Worm (Caenorhabditis elegans) whole organism, mixed stage, embryonic: Measurements from ENCODE around the gene fcd-2.

ENCODE experiments used
- M03D4.4 ChIP-seq: sonication (generic microtip); optimal IDR thresholded peaks from 2 replicates; lab custom pipeline; 2017; ENCODE audit warnings: mild to moderate bottlenecking, missing genetic modification characterization, missing compliant biosample characterization
- bed-3 ChIP-seq: fragments of 200-800 bp; sonication (Bioruptor generic); optimal IDR thresholded peaks from 3 replicates; lab custom pipeline; 2018; ENCODE audit warnings: mild to moderate bottlenecking, missing genetic modification characterization, moderate library complexity, missing compliant biosample characterization
- blmp-1 ChIP-seq: fragments of 150-350 bp; optimal IDR thresholded peaks from 2 replicates; lab custom pipeline; 2014; ENCODE audit warnings: missing biosample characterization, missing genetic modification characterization
- ceh-39 ChIP-seq: fragments of 150-350 bp; optimal IDR thresholded peaks from 2 replicates; lab custom pipeline; 2014; ENCODE audit warnings: missing biosample characterization, missing genetic modification characterization
- ceh-43 ChIP-seq: fragments of 200-800 bp; sonication (Bioruptor generic); optimal IDR thresholded peaks from 2 replicates; lab custom pipeline; 2018; ENCODE audit warnings: mild to moderate bottlenecking, missing genetic modification characterization, moderate library complexity, missing compliant biosample characterization
- ceh-83 ChIP-seq: fragments of 200-800 bp; sonication (Bioruptor generic); optimal IDR thresholded peaks from 2 replicates; lab custom pipeline; 2018; ENCODE audit warnings: mild to moderate bottlenecking, missing genetic modification characterization, missing compliant biosample characterization
- ces-1 ChIP-seq: fragments of 150-350 bp; optimal IDR thresholded peaks from 2 replicates; lab custom pipeline; 2014; ENCODE audit warnings: missing biosample characterization, missing genetic modification reagents, missing genetic modification characterization
- drap-1 ChIP-seq: fragments of 200-800 bp; sonication (Bioruptor generic); optimal IDR thresholded peaks from 3 replicates; lab custom pipeline; 2018; ENCODE audit warnings: mild to moderate bottlenecking, missing genetic modification characterization, missing compliant biosample characterization
- elt-1 ChIP-seq: sonication (generic microtip); optimal IDR thresholded peaks from 2 replicates; lab custom pipeline; 2017; ENCODE audit warnings: missing genetic modification characterization, mild to moderate bottlenecking, missing compliant biosample characterization, antibody characterized with exemption, moderate library complexity, borderline replicate concordance; ENCODE audit not compliant: insufficient read depth
- elt-3 ChIP-seq: fragments of 150-350 bp; optimal IDR thresholded peaks from 2 replicates; lab custom pipeline; 2014; ENCODE audit warnings: missing biosample characterization, missing genetic modification characterization
- flh-1 ChIP-seq: fragments of 200-800 bp; sonication (Bioruptor generic); optimal IDR thresholded peaks from 2 replicates; lab custom pipeline; 2018; ENCODE audit warnings: mild to moderate bottlenecking, missing genetic modification characterization, moderate library complexity, missing compliant biosample characterization
- ham-2 ChIP-seq: fragments of 200-800 bp; sonication (Bioruptor generic); optimal IDR thresholded peaks from 2 replicates; lab custom pipeline; 2018; ENCODE audit warnings: mild to moderate bottlenecking, missing genetic modification characterization, missing compliant biosample characterization
- hlh-1 ChIP-seq: fragments of 150-350 bp; optimal IDR thresholded peaks from 2 replicates; lab custom pipeline; 2014; ENCODE audit warnings: missing biosample characterization, missing genetic modification reagents, missing genetic modification characterization
- lin-13 ChIP-seq: fragments of 150-350 bp; optimal IDR thresholded peaks from 2 replicates; lab custom pipeline; 2014; ENCODE audit warnings: missing biosample characterization, missing genetic modification characterization
- lin-32 ChIP-seq: fragments of 200-800 bp; sonication (Bioruptor generic); optimal IDR thresholded peaks from 2 replicates; lab custom pipeline; 2018; ENCODE audit warnings: mild to moderate bottlenecking, missing genetic modification characterization, missing compliant biosample characterization
- lsy-2 ChIP-seq: fragments of 150-350 bp; optimal IDR thresholded peaks from 2 replicates; lab custom pipeline; 2014; ENCODE audit warnings: missing biosample characterization, missing genetic modification characterization
- mab-5 ChIP-seq: fragments of 150-350 bp; optimal IDR thresholded peaks from 2 replicates; lab custom pipeline; 2014; ENCODE audit warnings: missing biosample characterization, missing genetic modification characterization
- mep-1 ChIP-seq: fragments of 150-350 bp; optimal IDR thresholded peaks from 2 replicates; lab custom pipeline; 2017; ENCODE audit warnings: missing biosample characterization, missing genetic modification reagents, missing genetic modification characterization, inconsistent platforms
- mls-2 ChIP-seq: sonication (generic microtip); optimal IDR thresholded peaks from 2 replicates; lab custom pipeline; 2016; ENCODE audit warnings: mild to moderate bottlenecking, missing genetic modification characterization, moderate library complexity, missing compliant biosample characterization
- nhr-12 ChIP-seq: fragments of 150-350 bp; optimal IDR thresholded peaks from 2 replicates; lab custom pipeline; 2014; ENCODE audit warnings: missing biosample characterization, missing genetic modification characterization
- nhr-2 ChIP-seq: fragments of 150-350 bp; optimal IDR thresholded peaks from 2 replicates; lab custom pipeline; 2014; ENCODE audit warnings: missing biosample characterization, missing genetic modification characterization
- nhr-237 ChIP-seq: fragments of 150-350 bp; optimal IDR thresholded peaks from 2 replicates; lab custom pipeline; 2014; ENCODE audit warnings: missing biosample characterization, missing genetic modification characterization
- nhr-28 ChIP-seq: fragments of 150-350 bp; optimal IDR thresholded peaks from 2 replicates; lab custom pipeline; 2014; ENCODE audit warnings: missing biosample characterization, missing genetic modification characterization
- pha-4 ChIP-seq: fragments of 150-350 bp; optimal IDR thresholded peaks from 2 replicates; lab custom pipeline; 2018; ENCODE audit warnings: missing biosample characterization, missing genetic modification reagents, missing genetic modification characterization
- sem-2 ChIP-seq: fragments of 200-800 bp; sonication (Bioruptor generic); optimal IDR thresholded peaks from 2 replicates; lab custom pipeline; 2018; ENCODE audit warnings: mild to moderate bottlenecking, missing genetic modification characterization, missing compliant biosample characterization
- snpc-4 ChIP-seq: fragments of 150-350 bp; optimal IDR thresholded peaks from 2 replicates; lab custom pipeline; 2014; ENCODE audit warnings: missing biosample characterization, missing genetic modification characterization
- sptf-1 ChIP-seq: sonication (generic microtip); optimal IDR thresholded peaks from 2 replicates; lab custom pipeline; 2017; ENCODE audit warnings: mild to moderate bottlenecking, missing genetic modification characterization, moderate library complexity, missing compliant biosample characterization
- tbx-8 ChIP-seq: fragments of 200-800 bp; sonication (Bioruptor generic); optimal IDR thresholded peaks from 2 replicates; lab custom pipeline; 2018; ENCODE audit warnings: mild to moderate bottlenecking, missing genetic modification characterization, moderate library complexity, missing compliant biosample characterization
- unc-120 ChIP-seq: sonication (generic microtip); optimal IDR thresholded peaks from 2 replicates; lab custom pipeline; 2017; ENCODE audit warnings: missing genetic modification characterization, missing compliant biosample characterization; ENCODE audit not compliant: poor library complexity, severe bottlenecking
- unc-39 ChIP-seq: fragments of 150-350 bp; optimal IDR thresholded peaks from 2 replicates; lab custom pipeline; 2014; ENCODE audit warnings: missing biosample characterization, missing genetic modification characterization
- unc-62 ChIP-seq: fragments of 150-350 bp; optimal IDR thresholded peaks from 2 replicates; lab custom pipeline; 2014; ENCODE audit warnings: missing biosample characterization, missing genetic modification reagents, missing genetic modification characterization
- zip-8 ChIP-seq: fragments of 150-350 bp; optimal IDR thresholded peaks from 2 replicates; lab custom pipeline; 2014; ENCODE audit warnings: missing biosample characterization, missing genetic modification characterization
- ztf-11 ChIP-seq: fragments of 150-350 bp; optimal IDR thresholded peaks from 2 replicates; lab custom pipeline; 2014; ENCODE audit warnings: missing biosample characterization, missing genetic modification characterization

The fcd-2 gene

DNA sequence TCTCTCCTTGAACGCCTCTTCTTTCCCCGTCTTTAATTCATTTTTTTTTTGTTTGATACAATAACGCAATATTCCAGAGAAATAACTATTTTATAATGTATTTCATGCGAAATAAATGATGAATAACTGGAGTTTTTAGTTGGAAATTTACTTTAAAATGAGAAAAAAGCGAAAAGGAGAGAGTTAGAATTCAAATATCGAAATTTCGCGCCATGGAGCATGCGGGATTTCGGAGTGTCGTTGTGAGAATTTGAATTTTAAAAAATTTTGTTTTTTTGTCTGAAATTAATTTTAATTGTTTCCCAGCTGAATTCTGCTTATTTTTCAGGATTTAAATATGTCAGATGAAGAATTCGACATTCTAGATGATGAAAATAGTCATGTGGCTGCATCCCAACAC is at the start of gene fcd-2:
Gene fcd-2, plus strand, starts transcription at position 327 of the 400 bp plus-strand sequence.
- TF ChIP-seq lin-13 (tag; lab: Kevin White, UChicago), result peak; percentile 34
- TF ChIP-seq pha-4 (tag; lab: Kevin White, UChicago), result peak; percentile 5
- TF ChIP-seq ceh-83 (GFP tag; lab: Kevin White, UChicago), result no peak
- TF ChIP-seq mep-1, result peak; percentile 60
- no peak for TF ChIP-seq lin-32
- peak; percentile 33 for TF ChIP-seq ces-1 (GFP tag; lab: Kevin White, UChicago)
- no peak for TF ChIP-seq mls-2 (tag; lab: Kevin White, UChicago)
- peak; percentile 28 for TF ChIP-seq lsy-2
- TF ChIP-seq nhr-237 (tag; lab: Kevin White, UChicago), result peak; percentile 35
- peak; percentile 28 for TF ChIP-seq mab-5 (tag; lab: Kevin White, UChicago)
- no peak for TF ChIP-seq nhr-12 (tag; lab: Kevin White, UChicago)
- no peak for TF ChIP-seq hlh-1 (tag; lab: Kevin White, UChicago)
- TF ChIP-seq bed-3, result no peak

DNA sequence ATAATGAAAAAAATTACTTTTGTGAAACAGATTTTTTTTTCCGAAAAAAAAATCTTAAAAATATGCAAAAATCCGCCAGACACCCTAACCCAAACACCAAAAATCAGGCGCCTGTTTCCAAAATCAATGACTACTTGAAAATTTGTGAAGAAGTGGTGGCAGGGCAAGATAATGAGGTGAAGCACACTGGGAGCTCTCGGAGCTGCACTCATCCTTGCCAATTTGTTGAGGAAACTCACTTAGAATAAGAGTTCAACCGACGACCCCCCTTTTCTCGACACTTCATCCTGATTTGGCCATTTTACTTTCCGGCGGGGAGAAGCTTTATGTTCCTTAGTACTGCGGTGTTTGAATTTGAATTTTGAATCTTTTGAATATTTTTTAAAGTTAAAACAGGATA is 47.3 kb upstream of the fcd-2 start:
- TF ChIP-seq ceh-39 (tag; lab: Kevin White, UChicago) (no peak), mab-5 (tag; lab: Kevin White, UChicago) (no peak), sem-2 (no peak), ces-1 (GFP tag; lab: Kevin White, UChicago) (peak; percentile 74), mls-2 (tag; lab: Kevin White, UChicago) (no peak), ceh-43 (GFP tag; lab: Kevin White, UChicago) (no peak)

DNA sequence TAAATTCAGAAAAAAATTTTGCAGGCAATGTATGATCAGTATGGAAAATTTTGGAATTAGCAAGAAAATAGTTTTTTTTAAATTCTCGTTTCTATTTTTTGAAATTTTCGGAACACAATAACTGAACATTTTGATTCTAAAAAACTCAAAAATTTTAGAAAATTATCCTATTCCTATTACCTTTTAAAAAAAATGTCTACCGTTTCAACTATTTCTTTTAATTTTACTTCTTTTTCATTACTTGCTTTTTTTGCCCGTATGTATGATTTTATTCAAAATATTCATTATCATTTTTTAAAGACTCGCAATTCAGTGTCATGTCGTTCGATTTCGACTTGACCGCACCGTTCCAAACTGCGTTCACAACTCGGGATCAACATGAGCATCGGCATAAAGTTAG is 44.2 kb upstream of the fcd-2 start, which contains the start of gene atln-2:
Gene atln-2, plus strand, starts transcription at position 301 of the 400 bp plus-strand sequence.
- TF ChIP-seq bed-3 (no peak), flh-1 (GFP tag; lab: Kevin White, UChicago) (no peak), ceh-83 (GFP tag; lab: Kevin White, UChicago) (no peak), M03D4.4 (no peak), elt-3 (tag; lab: Kevin White, UChicago) (no peak), tbx-8 (no peak), snpc-4 (no peak)

DNA sequence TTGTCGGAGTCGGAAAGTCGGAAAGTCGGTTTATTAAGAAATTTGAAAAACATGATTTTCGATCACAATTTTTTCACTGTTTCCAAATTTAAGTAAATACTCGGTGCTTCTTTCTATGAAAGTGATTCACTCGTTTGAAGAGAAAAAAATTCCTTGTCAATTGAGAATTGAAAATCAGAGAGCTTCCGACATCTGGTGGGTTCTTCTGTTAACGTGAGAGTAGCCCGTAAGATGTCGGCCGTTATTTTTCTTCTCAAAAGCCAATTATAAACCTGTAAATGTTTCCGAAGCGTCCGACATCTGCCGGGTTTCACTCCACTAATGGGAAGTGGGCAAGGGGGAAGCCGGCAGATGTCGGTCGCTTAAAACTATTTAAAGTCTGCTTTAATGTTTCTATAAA is 40.5 kb upstream of the fcd-2 start:
- no peak for TF ChIP-seq lsy-2
- TF ChIP-seq nhr-2 (tag; lab: Kevin White, UChicago), result no peak
- no peak for TF ChIP-seq drap-1
- no peak for TF ChIP-seq ceh-83 (GFP tag; lab: Kevin White, UChicago)
- no peak for TF ChIP-seq zip-8
- TF ChIP-seq hlh-1 (tag; lab: Kevin White, UChicago), result no peak
- TF ChIP-seq unc-120 (tag; lab: Kevin White, UChicago), result no peak
- TF ChIP-seq unc-62 (GFP tag; lab: Kevin White, UChicago), result no peak
- TF ChIP-seq unc-39 (tag; lab: Kevin White, UChicago), result no peak
- TF ChIP-seq elt-3 (tag; lab: Kevin White, UChicago), result no peak
- TF ChIP-seq, all 35 proteins: peak for 0

DNA sequence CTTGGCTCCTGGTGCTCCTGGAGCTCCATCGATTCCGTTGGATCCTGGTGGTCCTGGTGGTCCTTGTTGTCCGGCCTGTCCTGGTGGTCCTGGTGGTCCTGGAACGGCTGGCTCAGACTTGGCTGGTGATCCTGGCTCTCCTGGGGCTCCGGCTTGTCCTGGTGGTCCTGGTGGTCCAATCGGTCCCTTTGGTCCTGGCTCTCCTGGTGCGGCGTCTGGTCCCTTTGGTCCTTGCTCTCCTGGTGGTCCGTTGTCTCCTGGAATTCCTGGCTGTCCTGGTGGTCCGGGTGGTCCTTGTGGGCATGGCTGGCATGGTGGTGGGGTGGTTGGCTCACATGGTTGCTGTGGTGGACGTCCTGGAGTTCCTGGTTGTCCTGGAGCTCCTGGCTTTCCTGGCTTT is 39.7 kb upstream of the fcd-2 start:
- TF ChIP-seq pha-4 (tag; lab: Kevin White, UChicago) (no peak), hlh-1 (tag; lab: Kevin White, UChicago) (no peak), nhr-237 (tag; lab: Kevin White, UChicago) (no peak), sem-2 (no peak), lin-13 (tag; lab: Kevin White, UChicago) (no peak), bed-3 (no peak), unc-120 (tag; lab: Kevin White, UChicago) (no peak), nhr-12 (tag; lab: Kevin White, UChicago) (no peak), nhr-2 (tag; lab: Kevin White, UChicago) (no peak), drap-1 (no peak), elt-1 (tag; lab: Kevin White, UChicago) (no peak), lsy-2 (no peak)

DNA sequence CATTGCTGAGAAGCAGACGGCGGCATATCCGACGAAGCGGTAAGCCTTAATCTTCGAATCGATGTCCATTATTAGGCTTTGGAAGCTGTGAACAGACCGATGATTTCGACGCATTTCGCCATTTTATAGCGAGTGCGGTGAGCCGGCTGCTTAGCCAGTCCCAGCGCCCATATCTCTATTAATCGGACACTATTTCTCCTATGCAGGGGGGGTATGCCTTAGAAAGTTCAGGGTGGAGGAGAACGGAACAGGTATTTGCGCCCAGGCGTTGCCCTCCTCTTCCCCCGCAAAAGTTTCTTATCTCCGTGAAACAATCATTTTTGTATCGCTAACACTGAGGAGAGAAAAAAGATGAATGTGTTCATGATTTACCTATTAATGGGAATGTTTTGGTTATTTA is 38.8 kb upstream of the fcd-2 start, which contains the start of gene dpy-4:
Gene dpy-4, minus strand, starts transcription at position 101 of the 400 bp plus-strand sequence.
- TF ChIP-seq ham-2 (GFP tag; lab: Kevin White, UChicago), result no peak
- no peak for TF ChIP-seq tbx-8
- TF ChIP-seq bed-3, result no peak
- TF ChIP-seq ceh-39 (tag; lab: Kevin White, UChicago), result no peak
- no peak for TF ChIP-seq sptf-1 (tag; lab: Kevin White, UChicago)
- TF ChIP-seq elt-3 (tag; lab: Kevin White, UChicago), result no peak
- no peak for TF ChIP-seq unc-120 (tag; lab: Kevin White, UChicago)
- no peak for TF ChIP-seq pha-4 (tag; lab: Kevin White, UChicago)
- TF ChIP-seq M03D4.4, result no peak
- TF ChIP-seq nhr-28 (tag; lab: Kevin White, UChicago), result no peak
- TF ChIP-seq zip-8, result no peak
- no peak for TF ChIP-seq mab-5 (tag; lab: Kevin White, UChicago)
- no peak for TF ChIP-seq mls-2 (tag; lab: Kevin White, UChicago)
- no peak for TF ChIP-seq lsy-2
- TF ChIP-seq ztf-11 (tag; lab: Kevin White, UChicago), result no peak
- TF ChIP-seq unc-39 (tag; lab: Kevin White, UChicago), result no peak
- TF ChIP-seq blmp-1 (tag; lab: Kevin White, UChicago), result no peak
- TF ChIP-seq snpc-4, result no peak
- TF ChIP-seq ceh-43 (GFP tag; lab: Kevin White, UChicago), result no peak
- no peak for TF ChIP-seq ceh-83 (GFP tag; lab: Kevin White, UChicago)
